Fruit fly (Drosophila melanogaster): ENCODE measurements around the gene CG33783.
A peak's percentile ranks its signal among the peaks of the same experiment; 100 is the strongest.

- no peak for TF ChIP-seq Bdp1 (GFP tag; optimal IDR thresholded peaks at IDR 0.05)
- no peak for TF ChIP-seq seq (GFP tag; IDR thresholded peaks at IDR 0.05)
- TF ChIP-seq Ets65A (GFP tag): peak; percentile 62
- TF ChIP-seq tgo (GFP tag; IDR thresholded peaks at IDR 0.05): no peak
Measured at dm6 chr3R:10093252-10094030, 26.9 kb downstream of the CG33783 start.
